Fruit fly (Drosophila melanogaster): ENCODE results near the gene gukh.

gukh gene

dm6 chr3R:18983614-18984185 lies at the start of gene gukh, which contains the start of gene snRNP-U1-C:
Gene gukh (plus strand): TSS chr3R:18984025.
Gene snRNP-U1-C (minus strand): TSS chr3R:18983650.
- peak; percentile 58 for TF ChIP-seq Eip93F (GFP tag; optimal IDR thresholded peaks at IDR 0.05)
- TF ChIP-seq CG6808 (GFP tag; optimal IDR thresholded peaks at IDR 0.05) = no peak
- TF ChIP-seq CG4318 (GFP tag; optimal IDR thresholded peaks at IDR 0.05) = peak; percentile 36
- TF ChIP-seq CG8119 (GFP tag; IDR thresholded peaks at IDR 0.05) = peak; percentile 76
- TF ChIP-seq CG8319 (GFP tag; optimal IDR thresholded peaks at IDR 0.05) = peak; percentile 37
- TF ChIP-seq Sox15 (GFP tag; optimal IDR thresholded peaks at IDR 0.05) = peak; percentile 66
- peak; percentile 79 for TF ChIP-seq Eip78C (GFP tag)
- TF ChIP-seq CG16779 (tag; optimal IDR thresholded peaks at IDR 0.05) = no peak
- TF ChIP-seq Met (GFP tag; optimal IDR thresholded peaks at IDR 0.05) = peak; percentile 76
- TF ChIP-seq dac (GFP tag; optimal IDR thresholded peaks at IDR 0.05) = peak; percentile 42
- TF ChIP-seq ss (GFP tag; optimal IDR thresholded peaks at IDR 0.05) = peak in 1 of 2 experiments; percentile 56
- peak; percentile 61; the same call in 1 of the 2 replicates for TF ChIP-seq CG11294 (GFP tag; IDR thresholded peaks at IDR 0.05)
- peak; percentile 58 for TF ChIP-seq topi (GFP tag; optimal IDR thresholded peaks at IDR 0.05)
- TF ChIP-seq acj6 (GFP tag; optimal IDR thresholded peaks at IDR 0.05) = peak; percentile 83
- peak; percentile 59 for TF ChIP-seq CG6792 (GFP tag; optimal IDR thresholded peaks at IDR 0.05)
- TF ChIP-seq CG6854 (GFP tag; optimal IDR thresholded peaks at IDR 0.05) = no peak
- peak; percentile 69; the same call in 1 of the 2 replicates for TF ChIP-seq Gug (GFP tag; IDR thresholded peaks at IDR 0.05)
- TF ChIP-seq Smox (GFP tag; optimal IDR thresholded peaks at IDR 0.05) = peak; percentile 78
- TF ChIP-seq Blimp-1 (GFP tag; optimal IDR thresholded peaks at IDR 0.05) = no peak
- peak; percentile 62 for TF ChIP-seq Eip75B (GFP tag; optimal IDR thresholded peaks at IDR 0.05)
- peak; percentile 83 for TF ChIP-seq CG34406 (GFP tag; optimal IDR thresholded peaks at IDR 0.05)
- TF ChIP-seq CG1621 (tag; optimal IDR thresholded peaks at IDR 0.05) = no peak
- TF ChIP-seq eg (GFP tag; IDR thresholded peaks at IDR 0.05) = peak; percentile 90
- peak; percentile 10 for TF ChIP-seq CG11902 (GFP tag; optimal IDR thresholded peaks at IDR 0.05)
- TF ChIP-seq CG8632 (GFP tag; optimal IDR thresholded peaks at IDR 0.05) = peak; percentile 71
- peak; percentile 84 for TF ChIP-seq CG15336 (GFP tag; IDR thresholded peaks at IDR 0.05)
- peak; percentile 41 for TF ChIP-seq fd59A (GFP tag; optimal IDR thresholded peaks at IDR 0.05)
- peak; percentile 90 for TF ChIP-seq fkh (GFP tag; optimal IDR thresholded peaks at IDR 0.05)
- peak; percentile 54 for TF ChIP-seq Hr39 (GFP tag; optimal IDR thresholded peaks at IDR 0.05)
- peak; percentile 84 for TF ChIP-seq OdsH (GFP tag; optimal IDR thresholded peaks at IDR 0.05)
- TF ChIP-seq CG32006 (GFP tag; optimal IDR thresholded peaks at IDR 0.05) = peak; percentile 74
- no peak for TF ChIP-seq CG6276 (GFP tag; optimal IDR thresholded peaks at IDR 0.05)
- peak; percentile 61 for TF ChIP-seq CG10669 (GFP tag; optimal IDR thresholded peaks at IDR 0.05)
- peak; percentile 62 for TF ChIP-seq lz (GFP tag; optimal IDR thresholded peaks at IDR 0.05)
- TF ChIP-seq CG9139 (GFP tag; optimal IDR thresholded peaks at IDR 0.05) = no peak
- peak; percentile 73 for TF ChIP-seq Ets96B (tag; optimal IDR thresholded peaks at IDR 0.05)
- peak; percentile 78 for TF ChIP-seq Sox102F (GFP tag; optimal IDR thresholded peaks at IDR 0.05)
- TF ChIP-seq svp (GFP tag) = peak; percentile 73
- TF ChIP-seq net (GFP tag; optimal IDR thresholded peaks at IDR 0.05) = peak; percentile 75
- peak; percentile 79 for TF ChIP-seq Hr4 (GFP tag; optimal IDR thresholded peaks at IDR 0.05)
- TF ChIP-seq Ets21C (GFP tag; optimal IDR thresholded peaks at IDR 0.05) = peak; percentile 46
- peak; percentile 76 for TF ChIP-seq achi (GFP tag; optimal IDR thresholded peaks at IDR 0.05)
- peak; percentile 55 for TF ChIP-seq CG11762 (GFP tag; optimal IDR thresholded peaks at IDR 0.05; ENCODE audit: insufficient read depth)
- peak; percentile 66 for TF ChIP-seq CG31627 (GFP tag; optimal IDR thresholded peaks at IDR 0.05)
- peak; percentile 38 to 58 for TF ChIP-seq salr (GFP tag; optimal IDR thresholded peaks at IDR 0.05)
- TF ChIP-seq CG10631 (GFP tag; optimal IDR thresholded peaks at IDR 0.05) = peak; percentile 76
- no peak for TF ChIP-seq Hr38 (GFP tag; optimal IDR thresholded peaks at IDR 0.05)
- peak; percentile 44 for TF ChIP-seq cyc (GFP tag; optimal IDR thresholded peaks at IDR 0.05)
- TF ChIP-seq Sox14 (GFP tag; optimal IDR thresholded peaks at IDR 0.05) = peak; percentile 63
- peak; percentile 49 for TF ChIP-seq CG7368 (GFP tag; optimal IDR thresholded peaks at IDR 0.05)
- TF ChIP-seq CG6163 (GFP tag; IDR thresholded peaks at IDR 0.05) = peak; percentile 86
- TF ChIP-seq vri (GFP tag; optimal IDR thresholded peaks at IDR 0.05) = peak; percentile 74

Data from whole organism, prepupa.